Worm (Caenorhabditis elegans): ENCODE measurements around the gene C01B10.9.

The C01B10.9 gene

ce11 chrIV:6585397-6585921, 46.6 kb upstream of the C01B10.9 start, which contains the start of the genes F38A5.2 and dnj-11:
F38A5.2 (minus strand) TSS chrIV:6585400.
dnj-11 (plus strand) TSS chrIV:6585871.
- TF ChIP-seq tbx-2 (tag; optimal IDR thresholded peaks at IDR 0.05) (peak; percentile 86), nhr-76 (tag; optimal IDR thresholded peaks at IDR 0.05) (no peak), lin-39 (tag; optimal IDR thresholded peaks at IDR 0.05) (peak; percentile 59), blmp-1 (tag; optimal IDR thresholded peaks at IDR 0.05) (peak; percentile 72), nhr-28 (tag; optimal IDR thresholded peaks at IDR 0.05) (no peak), nhr-85 (tag) (peak; percentile 92), efl-1 (optimal IDR thresholded peaks at IDR 0.05) (peak; percentile 88 to 90), efl-1 (GFP tag; optimal IDR thresholded peaks at IDR 0.05 in 1 of 2) (peak; percentile 83 to 98), sox-4 (tag; optimal IDR thresholded peaks at IDR 0.05) (peak; percentile 42), lin-35 (GFP tag; optimal IDR thresholded peaks at IDR 0.05) (peak; percentile 86 to 91), pqm-1 (tag; optimal IDR thresholded peaks at IDR 0.05) (no peak), jun-1 (tag; optimal IDR thresholded peaks at IDR 0.05) (peak; percentile 69), pag-3 (tag; optimal IDR thresholded peaks at IDR 0.05; ENCODE audit: borderline replicate concordance, insufficient read depth) (peak; percentile 26), ces-1 (GFP tag; optimal IDR thresholded peaks at IDR 0.05) (no peak), nhr-237 (tag; optimal IDR thresholded peaks at IDR 0.05) (peak; percentile 52), snpc-4 (tag; optimal IDR thresholded peaks at IDR 0.05) (peak; percentile 67), nhr-47 (tag; optimal IDR thresholded peaks at IDR 0.05) (peak; percentile 88), nhr-84 (tag; optimal IDR thresholded peaks at IDR 0.05) (peak; percentile 19), lsy-2 (tag; optimal IDR thresholded peaks at IDR 0.05) (peak; percentile 87 to 93), lin-13 (GFP tag; optimal IDR thresholded peaks at IDR 0.05) (peak; percentile 70), rnt-1 (tag; optimal IDR thresholded peaks at IDR 0.05) (peak; percentile 90), nhr-90 (tag; optimal IDR thresholded peaks at IDR 0.05; ENCODE audit: poor library complexity) (peak; percentile 84), ceh-90 (tag; optimal IDR thresholded peaks at IDR 0.05) (no peak), unc-62 (GFP tag; optimal IDR thresholded peaks at IDR 0.05) (no peak), pax-3 (tag; optimal IDR thresholded peaks at IDR 0.05) (peak; percentile 48), zag-1 (tag; optimal IDR thresholded peaks at IDR 0.05) (no peak), mef-2 (tag; optimal IDR thresholded peaks at IDR 0.05) (no peak), dpl-1 (GFP tag; optimal IDR thresholded peaks at IDR 0.05) (peak; percentile 79 to 86 (median 83)), alr-1 (tag; optimal IDR thresholded peaks at IDR 0.05; ENCODE audit: borderline replicate concordance) (no peak), C04F5.9 (tag; optimal IDR thresholded peaks at IDR 0.05) (peak; percentile 28), lin-14 (GFP tag; optimal IDR thresholded peaks at IDR 0.05) (peak; percentile 89), lin-15B (tag; optimal IDR thresholded peaks at IDR 0.05) (peak; percentile 91), elt-2 (tag; optimal IDR thresholded peaks at IDR 0.05) (peak; percentile 37), aly-2 (tag; optimal IDR thresholded peaks at IDR 0.05) (peak; percentile 85), unc-86 (tag; optimal IDR thresholded peaks at IDR 0.05) (peak; percentile 80), nhr-11 (tag; optimal IDR thresholded peaks at IDR 0.05) (no peak), F16B12.6 (tag; optimal IDR thresholded peaks at IDR 0.05) (peak; percentile 60), ceh-88 (GFP tag; IDR thresholded peaks at IDR 0.05) (peak; percentile 52; the same call in 1 of the 2 replicates), vab-15 (tag; optimal IDR thresholded peaks at IDR 0.05) (peak; percentile 55), mab-9 (GFP tag; IDR thresholded peaks at IDR 0.05) (no peak), mdl-1 (tag; optimal IDR thresholded peaks at IDR 0.05) (peak in 1 of 2 experiments; percentile 76), hlh-4 (tag; optimal IDR thresholded peaks at IDR 0.05) (no peak), sup-37 (GFP tag; optimal IDR thresholded peaks at IDR 0.05) (peak; percentile 7), isw-1 (GFP tag; IDR thresholded peaks at IDR 0.05) (peak; percentile 88), hlh-17 (GFP tag; optimal IDR thresholded peaks at IDR 0.05; ENCODE audit: borderline replicate concordance) (no peak), fos-1 (tag; optimal IDR thresholded peaks at IDR 0.05) (peak; percentile 62), tlp-1 (tag; optimal IDR thresholded peaks at IDR 0.05) (no peak), unc-98 (GFP tag; IDR thresholded peaks at IDR 0.05) (no peak), ztf-4 (tag; optimal IDR thresholded peaks at IDR 0.05) (peak; percentile 29), nhr-19 (GFP tag; conservative IDR thresholded peaks at IDR 0.05) (peak; percentile 82), dsc-1 (tag; optimal IDR thresholded peaks at IDR 0.05) (peak; percentile 75), xbp-1 (tag; optimal IDR thresholded peaks at IDR 0.05) (peak; percentile 86), ceh-63 (GFP tag; optimal IDR thresholded peaks at IDR 0.05) (no peak)
